Worm (Caenorhabditis elegans) whole organism, young adult: ENCODE measurements around the gene dpf-2.

Experiments used
- B0035.1 ChIP-seq: sonication (generic microtip); optimal IDR thresholded peaks from 2 replicates; lab custom pipeline; 2016; ENCODE audit warnings: missing genetic modification characterization, mild to moderate bottlenecking, missing compliant biosample characterization, missing genotype, missing genetic modification reagents
- B0261.1 ChIP-seq: sonication (generic microtip); optimal IDR thresholded peaks from 2 replicates; lab custom pipeline; 2016; ENCODE audit warnings: mild to moderate bottlenecking, missing genetic modification characterization, moderate library complexity, missing compliant biosample characterization
- B0336.3 ChIP-seq: fragments of 200-800 bp; sonication (Bioruptor generic); IDR thresholded peaks from 2 replicates; pipeline ENCODE4 v1.3.6; 2022; ENCODE audit warnings: missing genetic modification characterization, missing compliant biosample characterization
- D2030.7 ChIP-seq: fragments of 200-800 bp; sonication (Bioruptor generic); IDR thresholded peaks from 2 replicates; pipeline ENCODE4 v1.3.6; 2022; ENCODE audit warnings: missing genetic modification reagents, missing genetic modification characterization, missing compliant biosample characterization
- F39B2.1 ChIP-seq: fragments of 200-800 bp; sonication (Bioruptor generic); IDR thresholded peaks from 2 replicates; pipeline ENCODE4 v1.3.6; 2022; ENCODE audit warnings: missing genetic modification reagents, missing genetic modification characterization, missing compliant biosample characterization
- F55B11.4 ChIP-seq: sonication (generic microtip); optimal IDR thresholded peaks from 2 replicates; lab custom pipeline; 2016; ENCODE audit warnings: missing compliant biosample characterization, missing genetic modification characterization, borderline replicate concordance; ENCODE audit not compliant: insufficient read depth
- T07F8.4 ChIP-seq: sonication (generic microtip); optimal IDR thresholded peaks from 2 replicates; lab custom pipeline; 2016; ENCODE audit warnings: mild to moderate bottlenecking, missing genetic modification characterization, moderate library complexity, missing compliant biosample characterization
- T26A5.8 ChIP-seq: sonication (generic microtip); optimal IDR thresholded peaks from 2 replicates; lab custom pipeline; 2016; ENCODE audit warnings: missing genetic modification characterization, missing compliant biosample characterization
- Y56A3A.18 ChIP-seq: fragments of 200-800 bp; sonication (Bioruptor generic); IDR thresholded peaks from 2 replicates; pipeline ENCODE4 v1.3.6; 2022; ENCODE audit warnings: missing genetic modification reagents, missing genetic modification characterization, missing compliant biosample characterization
- Y95B8A.8 ChIP-seq: fragments of 200-800 bp; sonication (Bioruptor generic); IDR thresholded peaks from 2 replicates; pipeline ENCODE4 v1.3.6; 2022; ENCODE audit warnings: missing genetic modification reagents, missing genetic modification characterization, missing compliant biosample characterization
- akir-1 ChIP-seq: fragments of 200-800 bp; sonication (Bioruptor generic); optimal IDR thresholded peaks from 2 replicates; lab custom pipeline; 2018; ENCODE audit warnings: mild to moderate bottlenecking, missing genetic modification characterization, moderate library complexity, missing compliant biosample characterization
- aptf-3 ChIP-seq: fragments of 200-800 bp; sonication (Bioruptor generic); IDR thresholded peaks from 2 replicates; pipeline ENCODE4 v1.3.6; 2022; ENCODE audit warnings: missing genetic modification characterization, missing compliant biosample characterization
- attf-6 ChIP-seq: fragments of 200-800 bp; sonication (Bioruptor generic); IDR thresholded peaks from 2 replicates; pipeline ENCODE4 v1.3.6; 2022; ENCODE audit warnings: missing genetic modification reagents, missing genetic modification characterization, missing compliant biosample characterization
- ccch-3 ChIP-seq: fragments of 200-800 bp; sonication (Bioruptor generic); optimal IDR thresholded peaks from 2 replicates; lab custom pipeline; 2018; ENCODE audit warnings: mild to moderate bottlenecking, missing genetic modification characterization, missing compliant biosample characterization
- ceh-27 ChIP-seq: fragments of 200-800 bp; sonication (Bioruptor generic); optimal IDR thresholded peaks from 2 replicates; lab custom pipeline; 2018; ENCODE audit warnings: mild to moderate bottlenecking, missing genetic modification characterization, moderate library complexity, missing compliant biosample characterization
- ceh-58 ChIP-seq: fragments of 200-800 bp; sonication (Bioruptor generic); IDR thresholded peaks from 2 replicates; pipeline ENCODE4 v1.3.6; 2022; ENCODE audit warnings: missing genetic modification characterization, missing compliant biosample characterization
- ceh-91 ChIP-seq: fragments of 200-800 bp; sonication (Bioruptor generic); IDR thresholded peaks from 2 replicates; pipeline ENCODE4 v1.3.6; 2022; ENCODE audit warnings: missing genetic modification reagents, missing genetic modification characterization, missing compliant biosample characterization
- chd-7 ChIP-seq: sonication (generic microtip); optimal IDR thresholded peaks from 2 replicates; lab custom pipeline; 2016; ENCODE audit warnings: mild to moderate bottlenecking, missing genetic modification characterization, moderate library complexity, missing compliant biosample characterization
- dox-1 ChIP-seq: fragments of 200-800 bp; sonication (Bioruptor generic); IDR thresholded peaks from 2 replicates; pipeline ENCODE4 v1.3.6; 2022; ENCODE audit warnings: missing genetic modification reagents, missing genetic modification characterization, missing compliant biosample characterization
- dpff-1 ChIP-seq: sonication (generic microtip); optimal IDR thresholded peaks from 2 replicates; lab custom pipeline; 2017; ENCODE audit warnings: mild to moderate bottlenecking, missing genetic modification characterization, missing compliant biosample characterization
- dpl-1 ChIP-seq: fragments of 150-350 bp; optimal IDR thresholded peaks from 2 replicates; lab custom pipeline; 2014; ENCODE audit warnings: missing biosample characterization, missing genetic modification reagents, missing genetic modification characterization
- egl-44 ChIP-seq: fragments of 200-800 bp; sonication (Bioruptor generic); IDR thresholded peaks from 2 replicates; pipeline ENCODE4 v1.3.6; 2022; ENCODE audit warnings: missing genetic modification reagents, missing genetic modification characterization, missing compliant biosample characterization
- fkh-3 ChIP-seq: sonication (generic microtip); optimal IDR thresholded peaks from 2 replicates; lab custom pipeline; 2016; ENCODE audit warnings: mild to moderate bottlenecking, missing genetic modification characterization, missing compliant biosample characterization
- hlh-12 ChIP-seq: sonication (generic microtip); optimal IDR thresholded peaks from 2 replicates; lab custom pipeline; 2016; ENCODE audit warnings: missing genetic modification characterization, missing compliant biosample characterization
- hmg-20 ChIP-seq: fragments of 200-800 bp; sonication (Bioruptor generic); IDR thresholded peaks from 2 replicates; pipeline ENCODE4 v1.3.6; 2022; ENCODE audit warnings: missing genetic modification reagents, missing genetic modification characterization, missing compliant biosample characterization
- hsf-1 ChIP-seq: fragments of 200-800 bp; sonication (Bioruptor generic); IDR thresholded peaks from 2 replicates; pipeline ENCODE4 v1.3.6; 2022; ENCODE audit warnings: missing genetic modification reagents, missing genetic modification characterization, missing compliant biosample characterization
- lag-1 ChIP-seq: fragments of 200-800 bp; sonication (Bioruptor generic); IDR thresholded peaks from 2 replicates; pipeline ENCODE4 v1.3.6; 2022; ENCODE audit warnings: missing genetic modification reagents, missing genetic modification characterization, missing compliant biosample characterization
- let-526 ChIP-seq: fragments of 200-800 bp; sonication (Bioruptor generic); IDR thresholded peaks from 2 replicates; pipeline ENCODE4 v1.3.6; 2022; ENCODE audit warnings: missing genetic modification reagents, missing genetic modification characterization, missing compliant biosample characterization
- let-607 ChIP-seq, 2 experiments: fragments of 200-800 bp in 1 of 2; sonication (Bioruptor generic) in 1 of 2; sonication (generic microtip) in 1 of 2; optimal IDR thresholded peaks; 2 replicates each; lab custom pipeline; 2016 to 2018; ENCODE audit warnings: mild to moderate bottlenecking in 2 of 2, missing compliant biosample characterization in 2 of 2, missing genetic modification characterization in 2 of 2, moderate library complexity in 2 of 2, missing genotype in 1 of 2
- lin-35 ChIP-seq, 3 experiments: fragments of 150-350 bp in 2 of 3; sonication (generic microtip) in 1 of 3; optimal IDR thresholded peaks; 2 replicates each; lab custom pipeline; 2014 to 2018; ENCODE audit warnings: missing biosample characterization in 3 of 3, missing genetic modification characterization in 3 of 3, missing genetic modification reagents in 3 of 3
- lsy-27 ChIP-seq: sonication (generic microtip); optimal IDR thresholded peaks from 2 replicates; lab custom pipeline; 2017; ENCODE audit warnings: missing genetic modification characterization, mild to moderate bottlenecking, missing compliant biosample characterization, antibody characterized with exemption, missing genotype, borderline replicate concordance; ENCODE audit not compliant: insufficient read depth
- madf-10 ChIP-seq: sonication (generic microtip); optimal IDR thresholded peaks from 2 replicates; lab custom pipeline; 2016; ENCODE audit warnings: mild to moderate bottlenecking, missing genetic modification characterization, missing compliant biosample characterization
- madf-3 ChIP-seq: fragments of 200-800 bp; sonication (Bioruptor generic); IDR thresholded peaks from 2 replicates; pipeline ENCODE4 v1.3.6; 2022; ENCODE audit warnings: missing genetic modification reagents, missing genetic modification characterization, missing compliant biosample characterization
- madf-6 ChIP-seq: fragments of 200-800 bp; sonication (Bioruptor generic); IDR thresholded peaks from 2 replicates; pipeline ENCODE4 v1.3.6; 2022; ENCODE audit warnings: missing genetic modification reagents, missing genetic modification characterization, missing compliant biosample characterization
- mcd-1 ChIP-seq: fragments of 200-800 bp; sonication (Bioruptor generic); IDR thresholded peaks from 2 replicates; pipeline ENCODE4 v1.3.6; 2022; ENCODE audit warnings: missing genetic modification reagents, missing genetic modification characterization, missing compliant biosample characterization
- nfya-1 ChIP-seq: sonication (generic microtip); optimal IDR thresholded peaks from 2 replicates; lab custom pipeline; 2017; ENCODE audit warnings: antibody characterized with exemption, missing compliant biosample characterization, missing genetic modification characterization, borderline replicate concordance; ENCODE audit not compliant: insufficient read depth
- pha-4 ChIP-seq: fragments of 150-350 bp; sonication (generic microtip); optimal IDR thresholded peaks from 2 replicates; lab custom pipeline; 2014; ENCODE audit warnings: missing biosample characterization, missing genetic modification reagents, missing genetic modification characterization
- repo-1 ChIP-seq: sonication (generic microtip); optimal IDR thresholded peaks from 2 replicates; lab custom pipeline; 2017; ENCODE audit warnings: mild to moderate bottlenecking, missing genetic modification characterization, missing compliant biosample characterization
- rpc-1 ChIP-seq, 2 experiments: fragments of 150-350 bp in 1 of 2; sonication (generic microtip) in 1 of 2; optimal IDR thresholded peaks; 2 replicates each; lab custom pipeline; 2014 to 2018; ENCODE audit warnings: missing biosample characterization in 1 of 2, missing genetic modification characterization in 1 of 2, missing genetic modification reagents in 1 of 2, missing genotype in 1 of 2
- snpc-1.3 ChIP-seq: sonication (generic microtip); optimal IDR thresholded peaks from 2 replicates; lab custom pipeline; 2017; ENCODE audit warnings: missing genetic modification characterization, mild to moderate bottlenecking, missing compliant biosample characterization, antibody characterized with exemption, moderate library complexity, missing genotype, missing genetic modification reagents; ENCODE audit not compliant: insufficient read depth
- somi-1 ChIP-seq: fragments of 200-800 bp; sonication (Bioruptor generic); optimal IDR thresholded peaks from 2 replicates; lab custom pipeline; 2018; ENCODE audit warnings: mild to moderate bottlenecking, missing genetic modification characterization, missing compliant biosample characterization
- tbp1 ChIP-seq: fragments of 200-800 bp; sonication (Bioruptor generic); optimal IDR thresholded peaks from 2 replicates; lab custom pipeline; 2018; ENCODE audit warnings: mild to moderate bottlenecking, missing genetic modification characterization, missing compliant biosample characterization
- unc-62 ChIP-seq: fragments of 150-350 bp; optimal IDR thresholded peaks from 2 replicates; lab custom pipeline; 2014; ENCODE audit warnings: missing biosample characterization, missing genetic modification reagents, missing genetic modification characterization
- zfh-2 ChIP-seq: fragments of 200-800 bp; sonication (Bioruptor generic); conservative IDR thresholded peaks from 2 replicates; pipeline ENCODE4 v1.3.6; 2022; ENCODE audit warnings: missing genetic modification reagents, missing genetic modification characterization, missing compliant biosample characterization
- zim-3 ChIP-seq: sonication (generic microtip); optimal IDR thresholded peaks from 2 replicates; lab custom pipeline; 2017; ENCODE audit warnings: mild to moderate bottlenecking, missing genetic modification characterization, moderate library complexity, missing compliant biosample characterization
- ztf-28 ChIP-seq: fragments of 200-800 bp; sonication (Bioruptor generic); IDR thresholded peaks from 2 replicates; pipeline ENCODE4 v1.3.6; 2022; ENCODE audit warnings: missing genetic modification reagents, missing genetic modification characterization, missing compliant biosample characterization

Gene dpf-2

ce11 chrX:14818464-14819259, 13.0 kb upstream of the dpf-2 start, which contains the start of gene epn-1 (continued):
- TF ChIP-seq chd-7 (tag; lab: Kevin White, UChicago) (peak; percentile 99), F39B2.1 (peak; percentile 77; the same call in 1 of the 2 replicates), pha-4 (peak; percentile 4), madf-6 (GFP tag; lab: Robert Waterston, UW) (0 out of 2 replicates have a peak, but pooled peaks have one; percentile 21), snpc-1.3 (tag; lab: Kevin White, UChicago) (no peak), ceh-91 (GFP tag; lab: Robert Waterston, UW) (0 out of 2 replicates have a peak, but pooled peaks have one; percentile 10), dox-1 (GFP tag; lab: Robert Waterston, UW) (peak; percentile 97), B0336.3 (GFP tag; lab: Robert Waterston, UW) (peak; percentile 98), rpc-1 (optimal IDR thresholded peaks at IDR 0.05; lab: Kevin White, UChicago) (no peak), rpc-1 (tag; optimal IDR thresholded peaks at IDR 0.05; lab: Kevin White, UChicago) (no peak), ccch-3 (GFP tag; lab: Kevin White, UChicago) (no peak), repo-1 (tag; lab: Kevin White, UChicago) (peak; percentile 93), lin-35 (GFP tag; optimal IDR thresholded peaks at IDR 0.05; lab: Kevin White, UChicago) (peak in 1 of 3 experiments; percentile 90), madf-10 (tag; lab: Kevin White, UChicago) (peak; percentile 98), dpff-1 (tag; lab: Kevin White, UChicago) (no peak), ceh-58 (GFP tag; lab: Robert Waterston, UW) (0 out of 2 replicates have a peak, but pooled peaks have one; percentile 48), ceh-27 (peak; percentile 97), B0035.1 (peak; percentile 84), madf-3 (peak; percentile 85), let-607 (tag; optimal IDR thresholded peaks at IDR 0.05; lab: Kevin White, UChicago) (peak; percentile 86 to 96), T07F8.4 (tag; lab: Kevin White, UChicago) (peak; percentile 68), fkh-3 (tag; lab: Kevin White, UChicago) (peak; percentile 30), aptf-3 (no peak), nfya-1 (tag; lab: Kevin White, UChicago) (no peak), unc-62 (GFP tag; lab: Kevin White, UChicago) (peak; percentile 39), Y95B8A.8 (peak; percentile 90), hsf-1 (GFP tag; lab: Robert Waterston, UW) (0 out of 2 replicates have a peak, but pooled peaks have one; percentile 55), attf-6 (no peak), mcd-1 (GFP tag; lab: Robert Waterston, UW) (peak; percentile 88), zfh-2 (GFP tag; lab: Robert Waterston, UW) (peak; percentile 100), lag-1 (0 out of 2 replicates have a peak, but pooled peaks have one; percentile 64), hlh-12 (tag; lab: Kevin White, UChicago) (no peak), tbp1 (peak; percentile 73), T26A5.8 (no peak), B0261.1 (tag; lab: Kevin White, UChicago) (peak; percentile 29), D2030.7 (GFP tag; lab: Robert Waterston, UW) (no peak), Y56A3A.18 (GFP tag; lab: Robert Waterston, UW) (peak; percentile 50; the same call in 1 of the 2 replicates), hmg-20 (GFP tag; lab: Robert Waterston, UW) (no peak), dpl-1 (no peak), F55B11.4 (tag; lab: Kevin White, UChicago) (no peak), somi-1 (GFP tag; lab: Kevin White, UChicago) (peak; percentile 98), ztf-28 (GFP tag; lab: Robert Waterston, UW) (no peak), let-526 (GFP tag; lab: Robert Waterston, UW) (peak; percentile 87), lsy-27 (tag; lab: Kevin White, UChicago) (peak; percentile 67), egl-44 (peak; percentile 95), zim-3 (tag; lab: Kevin White, UChicago) (peak; percentile 76), akir-1 (GFP tag; lab: Kevin White, UChicago) (peak; percentile 82)
